Worm (Caenorhabditis elegans) whole organism, L1 larva: Measurements from ENCODE around the gene ucr-2.2.

Source experiments
- aha-1 ChIP-seq: fragments of 150-350 bp; optimal IDR thresholded peaks from 2 replicates; lab custom pipeline; 2014; ENCODE audit warnings: missing biosample characterization, missing genetic modification characterization
- ceh-82 ChIP-seq, 3 experiments: fragments of 150-350 bp in 1 of 3; sonication (generic microtip) in 2 of 3; optimal IDR thresholded peaks; 2 replicates each; lab custom pipeline; 2014 to 2017; ENCODE audit warnings: missing biosample characterization in 3 of 3, missing genetic modification characterization in 3 of 3
- ces-1 ChIP-seq: fragments of 150-350 bp; optimal IDR thresholded peaks from 2 replicates; lab custom pipeline; 2014; ENCODE audit warnings: missing biosample characterization, missing genetic modification reagents, missing genetic modification characterization
- dpl-1 ChIP-seq, 3 experiments: fragments of 150-350 bp in 2 of 3; sonication (generic microtip) in 1 of 3; optimal IDR thresholded peaks; 2 replicates each; lab custom pipeline; 2014 to 2017; ENCODE audit warnings: missing biosample characterization in 3 of 3, missing genetic modification characterization in 3 of 3, missing genetic modification reagents in 3 of 3
- elt-3 ChIP-seq, 6 experiments: fragments of 150-350 bp in 1 of 6; sonication (generic microtip); optimal IDR thresholded peaks; 2 replicates each; lab custom pipeline; 2017 to 2018; ENCODE audit warnings: missing biosample characterization in 6 of 6, missing genetic modification characterization in 6 of 6, inconsistent platforms in 1 of 6
- fos-1 ChIP-seq: fragments of 150-350 bp; optimal IDR thresholded peaks from 2 replicates; lab custom pipeline; 2014; ENCODE audit warnings: missing biosample characterization, missing genetic modification characterization
- hpl-2 ChIP-seq: fragments of 150-350 bp; optimal IDR thresholded peaks from 2 replicates; lab custom pipeline; 2014; ENCODE audit warnings: missing biosample characterization, missing genetic modification reagents, missing genetic modification characterization
- lin-13 ChIP-seq: fragments of 150-350 bp; optimal IDR thresholded peaks from 2 replicates; lab custom pipeline; 2014; ENCODE audit warnings: missing biosample characterization, missing genetic modification reagents, missing genetic modification characterization
- lsy-2 ChIP-seq, 2 experiments: fragments of 150-350 bp; optimal IDR thresholded peaks; 2 replicates each; lab custom pipeline; 2014; ENCODE audit warnings: missing biosample characterization in 2 of 2, missing genetic modification characterization in 2 of 2
- mef-2 ChIP-seq: fragments of 150-350 bp; optimal IDR thresholded peaks from 2 replicates; lab custom pipeline; 2014; ENCODE audit warnings: missing biosample characterization, missing genetic modification characterization
- nhr-90 ChIP-seq: sonication (generic microtip); optimal IDR thresholded peaks from 2 replicates; lab custom pipeline; 2016; ENCODE audit warnings: mild to moderate bottlenecking, missing genetic modification characterization, missing compliant biosample characterization; ENCODE audit not compliant: poor library complexity
- tbx-2 ChIP-seq: sonication (generic microtip); optimal IDR thresholded peaks from 2 replicates; lab custom pipeline; 2016; ENCODE audit warnings: missing genetic modification characterization, missing compliant biosample characterization
- zag-1 ChIP-seq: fragments of 150-350 bp; optimal IDR thresholded peaks from 2 replicates; lab custom pipeline; 2014; ENCODE audit warnings: missing biosample characterization, missing genetic modification characterization
- ztf-11 ChIP-seq, 2 experiments: sonication (generic microtip); optimal IDR thresholded peaks; 2 replicates each; lab custom pipeline; 2016 to 2017; ENCODE audit warnings: missing genetic modification characterization in 2 of 2, missing biosample characterization in 1 of 2, missing compliant biosample characterization in 1 of 2

- no peak for TF ChIP-seq ztf-11 (tag; optimal IDR thresholded peaks at IDR 0.05; lab: Kevin White, UChicago)
- no peak for TF ChIP-seq zag-1
- TF ChIP-seq mef-2 (tag; lab: Kevin White, UChicago): no peak
- no peak for TF ChIP-seq elt-3 (tag; optimal IDR thresholded peaks at IDR 0.05; lab: Kevin White, UChicago)
- TF ChIP-seq ceh-82 (tag; optimal IDR thresholded peaks at IDR 0.05; lab: Kevin White, UChicago): no peak
- TF ChIP-seq nhr-90 (tag; lab: Kevin White, UChicago): no peak
- TF ChIP-seq tbx-2 (tag; lab: Kevin White, UChicago): no peak
- TF ChIP-seq aha-1 (tag; lab: Kevin White, UChicago): no peak
- no peak for TF ChIP-seq lsy-2 (tag; optimal IDR thresholded peaks at IDR 0.05; lab: Kevin White, UChicago)
- no peak for TF ChIP-seq ces-1 (GFP tag; lab: Kevin White, UChicago)
- no peak for TF ChIP-seq fos-1 (tag; lab: Kevin White, UChicago)
- TF ChIP-seq dpl-1 (GFP tag; optimal IDR thresholded peaks at IDR 0.05; lab: Kevin White, UChicago): no peak
- no peak for TF ChIP-seq hpl-2
- no peak for TF ChIP-seq lin-13 (GFP tag; lab: Kevin White, UChicago)
Measured at ce11 chrX:15127338-15127737, 46.4 kb upstream of the ucr-2.2 start.
